Worm (Caenorhabditis elegans) whole organism, L1 larva: ENCODE data around the gene nhr-119.

Experiments used
- efl-1 ChIP-seq, 4 experiments: fragments of 150-350 bp; optimal IDR thresholded peaks in 3 of 4; peaks in 1 of 4; 1 replicate in 1 of 4; 2 replicates in 3 of 4; lab custom pipeline; 2014; ENCODE audit warnings: missing biosample characterization in 2 of 4, missing genetic modification characterization in 2 of 4, missing genetic modification reagents in 2 of 4
- jun-1 ChIP-seq: fragments of 150-350 bp; optimal IDR thresholded peaks from 2 replicates; lab custom pipeline; 2014; ENCODE audit warnings: missing biosample characterization, missing genetic modification reagents, missing genetic modification characterization
- lsy-2 ChIP-seq, 2 experiments: fragments of 150-350 bp; optimal IDR thresholded peaks; 2 replicates each; lab custom pipeline; 2014; ENCODE audit warnings: missing biosample characterization in 2 of 2, missing genetic modification characterization in 2 of 2
- nhr-237 ChIP-seq: fragments of 150-350 bp; optimal IDR thresholded peaks from 2 replicates; lab custom pipeline; 2014; ENCODE audit warnings: missing biosample characterization, missing genetic modification characterization
- nhr-71 ChIP-seq: sonication (generic microtip); optimal IDR thresholded peaks from 2 replicates; lab custom pipeline; 2016; ENCODE audit warnings: mild to moderate bottlenecking, missing genetic modification characterization, moderate library complexity, missing compliant biosample characterization
- snpc-4 ChIP-seq: fragments of 150-350 bp; optimal IDR thresholded peaks from 2 replicates; lab custom pipeline; 2014; ENCODE audit warnings: missing biosample characterization, missing genetic modification characterization

DNA sequence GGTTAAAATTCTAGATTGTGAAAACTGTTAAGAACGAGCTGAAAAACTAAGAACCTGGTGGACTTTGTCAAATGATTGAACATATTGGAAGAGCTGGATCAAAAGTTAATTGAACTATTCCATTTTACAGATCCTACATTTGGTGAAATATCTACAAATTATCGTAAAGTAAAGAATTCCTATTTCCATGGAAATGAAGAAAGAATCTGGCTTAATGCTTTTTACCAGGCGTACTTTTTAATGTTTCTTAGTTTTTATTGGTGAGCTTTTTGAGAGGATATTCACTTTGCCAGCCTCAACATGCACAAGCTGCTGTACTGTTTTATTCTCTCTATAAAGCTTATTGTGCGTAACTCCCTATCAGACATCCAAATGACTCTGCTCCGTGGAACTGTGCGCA lies 22.6 kb downstream of the nhr-119 start, which contains the start of gene F08D12.4:
- TF ChIP-seq jun-1 = no peak
- TF ChIP-seq efl-1 (optimal IDR thresholded peaks at IDR 0.05; lab: Kevin White, UChicago) = no peak
- TF ChIP-seq efl-1 (GFP tag; optimal IDR thresholded peaks at IDR 0.05 in 1 of 2; lab: Kevin White, UChicago) = no peak
- no peak for TF ChIP-seq nhr-237
- no peak for TF ChIP-seq lsy-2 (tag; optimal IDR thresholded peaks at IDR 0.05; lab: Kevin White, UChicago)
- no peak for TF ChIP-seq nhr-71 (tag; lab: Kevin White, UChicago)
- TF ChIP-seq snpc-4 (tag; lab: Kevin White, UChicago) = no peak
